Worm (Caenorhabditis elegans) whole organism, mixed stage, embryonic: ENCODE data around the gene gst-27.

ENCODE experiments used
- blmp-1 ChIP-seq: fragments of 150-350 bp; optimal IDR thresholded peaks from 2 replicates; lab custom pipeline; 2014; ENCODE audit warnings: missing biosample characterization, missing genetic modification characterization
- cnd-1 ChIP-seq: fragments of 200-800 bp; sonication (Bioruptor generic); optimal IDR thresholded peaks from 2 replicates; lab custom pipeline; 2018; ENCODE audit warnings: mild to moderate bottlenecking, missing genetic modification characterization, missing compliant biosample characterization
- elt-1 ChIP-seq: sonication (generic microtip); optimal IDR thresholded peaks from 2 replicates; lab custom pipeline; 2017; ENCODE audit warnings: missing genetic modification characterization, mild to moderate bottlenecking, missing compliant biosample characterization, antibody characterized with exemption, moderate library complexity, borderline replicate concordance; ENCODE audit not compliant: insufficient read depth
- ham-2 ChIP-seq: fragments of 200-800 bp; sonication (Bioruptor generic); optimal IDR thresholded peaks from 2 replicates; lab custom pipeline; 2018; ENCODE audit warnings: mild to moderate bottlenecking, missing genetic modification characterization, missing compliant biosample characterization
- lin-13 ChIP-seq: fragments of 150-350 bp; optimal IDR thresholded peaks from 2 replicates; lab custom pipeline; 2014; ENCODE audit warnings: missing biosample characterization, missing genetic modification characterization
- lsy-2 ChIP-seq: fragments of 150-350 bp; optimal IDR thresholded peaks from 2 replicates; lab custom pipeline; 2014; ENCODE audit warnings: missing biosample characterization, missing genetic modification characterization
- nhr-12 ChIP-seq: fragments of 150-350 bp; optimal IDR thresholded peaks from 2 replicates; lab custom pipeline; 2014; ENCODE audit warnings: missing biosample characterization, missing genetic modification characterization
- nhr-76 ChIP-seq: sonication (generic microtip); optimal IDR thresholded peaks from 2 replicates; lab custom pipeline; 2017; ENCODE audit warnings: missing biosample characterization, missing genetic modification characterization
- sem-2 ChIP-seq: fragments of 200-800 bp; sonication (Bioruptor generic); optimal IDR thresholded peaks from 2 replicates; lab custom pipeline; 2018; ENCODE audit warnings: mild to moderate bottlenecking, missing genetic modification characterization, missing compliant biosample characterization
- snpc-4 ChIP-seq: fragments of 150-350 bp; optimal IDR thresholded peaks from 2 replicates; lab custom pipeline; 2014; ENCODE audit warnings: missing biosample characterization, missing genetic modification characterization
- sptf-1 ChIP-seq: sonication (generic microtip); optimal IDR thresholded peaks from 2 replicates; lab custom pipeline; 2017; ENCODE audit warnings: mild to moderate bottlenecking, missing genetic modification characterization, moderate library complexity, missing compliant biosample characterization
- unc-120 ChIP-seq: sonication (generic microtip); optimal IDR thresholded peaks from 2 replicates; lab custom pipeline; 2017; ENCODE audit warnings: missing genetic modification characterization, missing compliant biosample characterization; ENCODE audit not compliant: poor library complexity, severe bottlenecking
- unc-62 ChIP-seq: fragments of 150-350 bp; optimal IDR thresholded peaks from 2 replicates; lab custom pipeline; 2014; ENCODE audit warnings: missing biosample characterization, missing genetic modification reagents, missing genetic modification characterization
- ztf-11 ChIP-seq: fragments of 150-350 bp; optimal IDR thresholded peaks from 2 replicates; lab custom pipeline; 2014; ENCODE audit warnings: missing biosample characterization, missing genetic modification characterization

ce11 chrII:15204069-15204850 is 38.7 kb upstream of the gst-27 start:
- TF ChIP-seq cnd-1 (tag; lab: Kevin White, UChicago) (no peak), elt-1 (tag; lab: Kevin White, UChicago) (no peak), lsy-2 (tag; lab: Kevin White, UChicago) (no peak), sem-2 (GFP tag; lab: Kevin White, UChicago) (no peak), ztf-11 (tag; lab: Kevin White, UChicago) (no peak), unc-120 (no peak), ham-2 (GFP tag; lab: Kevin White, UChicago) (no peak), snpc-4 (tag; lab: Kevin White, UChicago) (no peak), nhr-12 (no peak), unc-62 (GFP tag; lab: Kevin White, UChicago) (no peak), nhr-76 (tag; lab: Kevin White, UChicago) (no peak), lin-13 (no peak), blmp-1 (tag; lab: Kevin White, UChicago) (no peak), sptf-1 (tag; lab: Kevin White, UChicago) (no peak)
